Worm (Caenorhabditis elegans) whole organism, mixed stage, embryonic: Measurements from ENCODE around the gene kcnl-1.
A peak's percentile ranks its signal among the peaks of the same experiment; 100 is the strongest.

Experiments used
- ceh-43 ChIP-seq: fragments of 200-800 bp; sonication (Bioruptor generic); optimal IDR thresholded peaks from 2 replicates; lab custom pipeline; 2018; ENCODE audit warnings: mild to moderate bottlenecking, missing genetic modification characterization, moderate library complexity, missing compliant biosample characterization
- drap-1 ChIP-seq: fragments of 200-800 bp; sonication (Bioruptor generic); optimal IDR thresholded peaks from 3 replicates; lab custom pipeline; 2018; ENCODE audit warnings: mild to moderate bottlenecking, missing genetic modification characterization, missing compliant biosample characterization
- lin-32 ChIP-seq: fragments of 200-800 bp; sonication (Bioruptor generic); optimal IDR thresholded peaks from 2 replicates; lab custom pipeline; 2018; ENCODE audit warnings: mild to moderate bottlenecking, missing genetic modification characterization, missing compliant biosample characterization
- nhr-237 ChIP-seq: fragments of 150-350 bp; optimal IDR thresholded peaks from 2 replicates; lab custom pipeline; 2014; ENCODE audit warnings: missing biosample characterization, missing genetic modification characterization
- nhr-28 ChIP-seq: fragments of 150-350 bp; optimal IDR thresholded peaks from 2 replicates; lab custom pipeline; 2014; ENCODE audit warnings: missing biosample characterization, missing genetic modification characterization
- nhr-76 ChIP-seq: sonication (generic microtip); optimal IDR thresholded peaks from 2 replicates; lab custom pipeline; 2017; ENCODE audit warnings: missing biosample characterization, missing genetic modification characterization
- sptf-1 ChIP-seq: sonication (generic microtip); optimal IDR thresholded peaks from 2 replicates; lab custom pipeline; 2017; ENCODE audit warnings: mild to moderate bottlenecking, missing genetic modification characterization, moderate library complexity, missing compliant biosample characterization
- ztf-11 ChIP-seq: fragments of 150-350 bp; optimal IDR thresholded peaks from 2 replicates; lab custom pipeline; 2014; ENCODE audit warnings: missing biosample characterization, missing genetic modification characterization

- TF ChIP-seq lin-32 (GFP tag; lab: Kevin White, UChicago): peak; percentile 98
- peak; percentile 93 for TF ChIP-seq ztf-11 (tag; lab: Kevin White, UChicago)
- TF ChIP-seq nhr-28 (tag; lab: Kevin White, UChicago): peak; percentile 87
- peak; percentile 9 for TF ChIP-seq nhr-76
- TF ChIP-seq sptf-1: peak; percentile 99
- peak; percentile 63 for TF ChIP-seq nhr-237 (tag; lab: Kevin White, UChicago)
- TF ChIP-seq ceh-43 (GFP tag; lab: Kevin White, UChicago): peak; percentile 97
- peak; percentile 100 for TF ChIP-seq drap-1 (GFP tag; lab: Kevin White, UChicago)
Measured at ce11 chrV:19643015-19643414, 77.8 kb downstream of the kcnl-1 start.
